Worm (Caenorhabditis elegans): ENCODE data around the gene apm-3.

The apm-3 gene

ce11 chrX:924495-925008 is 30.2 kb upstream of the apm-3 start, which contains the start of the genes pifk-1 and tbc-11 (continued):
- no peak for TF ChIP-seq attf-6 (GFP tag; IDR thresholded peaks at IDR 0.05)
- no peak for TF ChIP-seq F22D6.2 (tag; optimal IDR thresholded peaks at IDR 0.05)
- TF ChIP-seq nhr-120 (GFP tag; IDR thresholded peaks at IDR 0.05): no peak
- TF ChIP-seq B0035.1 (tag; optimal IDR thresholded peaks at IDR 0.05): no peak
- TF ChIP-seq atf-7 (tag; optimal IDR thresholded peaks at IDR 0.05): no peak
- no peak for TF ChIP-seq zim-3 (tag; optimal IDR thresholded peaks at IDR 0.05)
- TF ChIP-seq ztf-18 (tag; optimal IDR thresholded peaks at IDR 0.05): no peak
- TF ChIP-seq him-1 (tag; optimal IDR thresholded peaks at IDR 0.05): no peak
- TF ChIP-seq ekl-4 (GFP tag; IDR thresholded peaks at IDR 0.05): no peak
- TF ChIP-seq lin-54 (GFP tag; optimal IDR thresholded peaks at IDR 0.05): no peak
- TF ChIP-seq Y67H2A.10 (GFP tag; conservative IDR thresholded peaks at IDR 0.05): no peak
- peak; percentile 24 for TF ChIP-seq ceh-27 (GFP tag; optimal IDR thresholded peaks at IDR 0.05)
- no peak for TF ChIP-seq snpc-1.3 (tag; optimal IDR thresholded peaks at IDR 0.05; ENCODE audit: insufficient read depth)
- TF ChIP-seq F52B5.7 (tag; optimal IDR thresholded peaks at IDR 0.05): no peak
- no peak for TF ChIP-seq lsl-1 (GFP tag; optimal IDR thresholded peaks at IDR 0.05)
- TF ChIP-seq F10E7.11 (tag; optimal IDR thresholded peaks at IDR 0.05): no peak
- TF ChIP-seq T26A5.8 (tag; optimal IDR thresholded peaks at IDR 0.05): no peak
- TF ChIP-seq Y56A3A.18 (GFP tag; IDR thresholded peaks at IDR 0.05): no peak
- no peak for TF ChIP-seq dpl-1 (GFP tag; optimal IDR thresholded peaks at IDR 0.05)
- no peak for TF ChIP-seq unc-130 (GFP tag; optimal IDR thresholded peaks at IDR 0.05)
- no peak for TF ChIP-seq pha-4 (tag; optimal IDR thresholded peaks at IDR 0.05)
- TF ChIP-seq F23B12.7 (tag; optimal IDR thresholded peaks at IDR 0.05; ENCODE audit: insufficient read depth): peak; percentile 71
- TF ChIP-seq Y53F4B.3 (GFP tag; IDR thresholded peaks at IDR 0.05): no peak
- 0 out of 2 replicates have a peak, but pooled peaks have one; percentile 32 for TF ChIP-seq dox-1 (GFP tag; IDR thresholded peaks at IDR 0.05)
- no peak for TF ChIP-seq let-526 (GFP tag; IDR thresholded peaks at IDR 0.05)
- no peak for TF ChIP-seq sdz-38 (tag; optimal IDR thresholded peaks at IDR 0.05)
- peak; percentile 75 for TF ChIP-seq nhr-80 (tag; optimal IDR thresholded peaks at IDR 0.05)
- TF ChIP-seq F55B11.4 (tag; optimal IDR thresholded peaks at IDR 0.05; ENCODE audit: borderline replicate concordance, insufficient read depth): no peak
- no peak for TF ChIP-seq tlf-1 (GFP tag; optimal IDR thresholded peaks at IDR 0.05)
- TF ChIP-seq snpc-4 (GFP tag; optimal IDR thresholded peaks at IDR 0.05): no peak
- TF ChIP-seq snpc-4 (tag; optimal IDR thresholded peaks at IDR 0.05): peak in 1 of 4 experiments; percentile 65

ce11 chrX:926125-926524 is 28.6 kb upstream of the apm-3 start:
- TF ChIP-seq ztf-18 (tag; optimal IDR thresholded peaks at IDR 0.05) (no peak), pha-4 (tag; optimal IDR thresholded peaks at IDR 0.05) (no peak), B0019.2 (GFP tag; conservative IDR thresholded peaks at IDR 0.05) (no peak), madf-3 (GFP tag; IDR thresholded peaks at IDR 0.05) (no peak), dpl-1 (GFP tag; optimal IDR thresholded peaks at IDR 0.05) (no peak), Y53G8AR.9 (GFP tag; conservative IDR thresholded peaks at IDR 0.05) (no peak), attf-6 (GFP tag; IDR thresholded peaks at IDR 0.05) (no peak), ceh-27 (GFP tag; optimal IDR thresholded peaks at IDR 0.05) (no peak), B0035.1 (tag; optimal IDR thresholded peaks at IDR 0.05) (no peak), Y53F4B.3 (GFP tag; IDR thresholded peaks at IDR 0.05) (no peak), lsl-1 (GFP tag; optimal IDR thresholded peaks at IDR 0.05) (no peak), mxl-1 (tag; optimal IDR thresholded peaks at IDR 0.05) (no peak), nhr-120 (GFP tag; IDR thresholded peaks at IDR 0.05) (no peak), nhr-179 (tag; optimal IDR thresholded peaks at IDR 0.05) (no peak), lag-1 (GFP tag; IDR thresholded peaks at IDR 0.05) (no peak), nhr-27 (tag; optimal IDR thresholded peaks at IDR 0.05) (no peak)
